Fruit fly (Drosophila melanogaster) whole organism, embryonic: ENCODE data around the gene CG3909.

Source experiments
- B-H2 ChIP-seq: fragments of 200-800 bp; sonication (Bioruptor generic); optimal IDR thresholded peaks from 2 replicates; lab custom pipeline; 2018; ENCODE audit warnings: missing biosample characterization, mild to moderate bottlenecking, missing genetic modification characterization
- CG10147 ChIP-seq: fragments of 200-800 bp; sonication (Bioruptor generic); optimal IDR thresholded peaks from 2 replicates; lab custom pipeline; 2019; ENCODE audit warnings: missing biosample characterization, mild to moderate bottlenecking, missing genetic modification characterization, moderate library complexity
- CG1024 ChIP-seq: fragments of 200-800 bp; sonication (Bioruptor generic); IDR thresholded peaks from 2 replicates; pipeline ENCODE4 v1.3.6; 2022; ENCODE audit warnings: missing biosample characterization, missing genetic modification characterization
- CG10431 ChIP-seq: fragments of 200-800 bp; sonication (Bioruptor generic); optimal IDR thresholded peaks from 3 replicates; lab custom pipeline; 2018; ENCODE audit warnings: missing biosample characterization, mild to moderate bottlenecking, missing genetic modification characterization
- CG12744 ChIP-seq: fragments of 200-800 bp; sonication (Bioruptor generic); optimal IDR thresholded peaks from 2 replicates; lab custom pipeline; 2016; ENCODE audit warnings: missing biosample characterization, missing genetic modification characterization
- CG13424 ChIP-seq: fragments of 200-800 bp; sonication (Bioruptor generic); optimal IDR thresholded peaks from 2 replicates; lab custom pipeline; 2019; ENCODE audit warnings: missing biosample characterization, mild to moderate bottlenecking, missing genetic modification characterization, moderate library complexity
- CG13775 ChIP-seq: fragments of 200-800 bp; sonication (Bioruptor generic); optimal IDR thresholded peaks from 3 replicates; lab custom pipeline; 2017; ENCODE audit warnings: missing biosample characterization, mild to moderate bottlenecking, missing genetic modification characterization
- CG17186 ChIP-seq: fragments of 200-800 bp; sonication (Bioruptor generic); optimal IDR thresholded peaks from 3 replicates; lab custom pipeline; 2017; ENCODE audit warnings: missing biosample characterization, missing genetic modification reagents, missing genetic modification characterization
- CG17385 ChIP-seq: fragments of 200-800 bp; sonication (Bioruptor generic); optimal IDR thresholded peaks from 3 replicates; lab custom pipeline; 2018; ENCODE audit warnings: missing biosample characterization, mild to moderate bottlenecking, missing genetic modification characterization
- CG18011 ChIP-seq: fragments of 200-800 bp; sonication (Bioruptor generic); optimal IDR thresholded peaks from 2 replicates; lab custom pipeline; 2017; ENCODE audit warnings: missing biosample characterization, missing genetic modification characterization, mild to moderate bottlenecking, moderate library complexity, missing genotype
- CG2889 ChIP-seq: fragments of 200-800 bp; sonication (Bioruptor generic); IDR thresholded peaks from 3 replicates; pipeline ENCODE4 v1.3.6; 2022; ENCODE audit warnings: missing biosample characterization, missing genetic modification characterization
- CG32532 ChIP-seq: fragments of 200-800 bp; sonication (Bioruptor generic); IDR thresholded peaks from 2 replicates; pipeline ENCODE4 v1.3.6; 2022; ENCODE audit warnings: missing biosample characterization, missing genetic modification characterization
- CG6254 ChIP-seq: fragments of 200-800 bp; sonication (Bioruptor generic); optimal IDR thresholded peaks from 3 replicates; lab custom pipeline; 2017; ENCODE audit warnings: mild to moderate bottlenecking, missing biosample characterization, missing genetic modification reagents, missing genetic modification characterization
- CG6765 ChIP-seq: fragments of 200-800 bp; sonication (Bioruptor generic); optimal IDR thresholded peaks from 3 replicates; lab custom pipeline; 2017; ENCODE audit warnings: missing biosample characterization, mild to moderate bottlenecking, missing genetic modification characterization
- CG6791 ChIP-seq: fragments of 200-800 bp; sonication (Bioruptor generic); IDR thresholded peaks from 3 replicates; pipeline ENCODE4 v1.3.6; 2022; ENCODE audit warnings: missing biosample characterization, missing genetic modification characterization; ENCODE audit not compliant: partially characterized antibody
- CG8089 ChIP-seq: fragments of 200-800 bp; sonication (Bioruptor generic); optimal IDR thresholded peaks from 3 replicates; lab custom pipeline; 2016; ENCODE audit warnings: missing biosample characterization, missing genetic modification characterization
- CG9932 ChIP-seq: fragments of 200-800 bp; sonication (Bioruptor generic); IDR thresholded peaks from 2 replicates; pipeline ENCODE4 v1.3.6; 2022; ENCODE audit warnings: missing biosample characterization, missing genetic modification characterization
- D19A ChIP-seq: fragments of 200-800 bp; optimal IDR thresholded peaks from 3 replicates; lab custom pipeline; 2019; ENCODE audit warnings: missing biosample characterization, mild to moderate bottlenecking, missing genetic modification characterization, moderate library complexity
- Dip3 ChIP-seq: fragments of 200-800 bp; sonication (Bioruptor generic); optimal IDR thresholded peaks from 3 replicates; lab custom pipeline; 2016; ENCODE audit warnings: missing biosample characterization, missing genetic modification characterization
- Ets97D ChIP-seq: fragments of 200-800 bp; sonication (Bioruptor generic); optimal IDR thresholded peaks from 3 replicates; lab custom pipeline; 2016; ENCODE audit warnings: missing biosample characterization, missing genetic modification characterization
- H15 ChIP-seq: fragments of 200-800 bp; sonication (Bioruptor generic); IDR thresholded peaks from 3 replicates; pipeline ENCODE4 v1.3.6; 2022; ENCODE audit warnings: missing biosample characterization, missing genetic modification characterization
- HLHmδ ChIP-seq: fragments of 200-800 bp; sonication (Bioruptor generic); optimal IDR thresholded peaks from 2 replicates; lab custom pipeline; 2018; ENCODE audit warnings: missing biosample characterization, mild to moderate bottlenecking, missing genetic modification characterization, moderate library complexity
- Hand ChIP-seq: fragments of 200-800 bp; sonication (Bioruptor generic); optimal IDR thresholded peaks from 2 replicates; lab custom pipeline; 2017; ENCODE audit warnings: mild to moderate bottlenecking, missing biosample characterization, missing genetic modification reagents, missing genetic modification characterization
- Hmr ChIP-seq: fragments of 200-800 bp; sonication (Bioruptor generic); optimal IDR thresholded peaks from 3 replicates; lab custom pipeline; 2017; ENCODE audit warnings: mild to moderate bottlenecking, missing biosample characterization, missing genetic modification reagents, missing genetic modification characterization
- Kr ChIP-seq: fragments of 200-800 bp; sonication (Bioruptor generic); optimal IDR thresholded peaks from 2 replicates; lab custom pipeline; 2017; ENCODE audit warnings: missing biosample characterization, mild to moderate bottlenecking, missing genetic modification characterization
- Nf-YB ChIP-seq: fragments of 200-800 bp; sonication (Bioruptor generic); optimal IDR thresholded peaks from 3 replicates; lab custom pipeline; 2019; ENCODE audit warnings: missing biosample characterization, mild to moderate bottlenecking, missing genetic modification characterization, moderate library complexity
- Sox102F ChIP-seq: fragments of 200-800 bp; sonication (Bioruptor generic); optimal IDR thresholded peaks from 2 replicates; lab custom pipeline; 2018; ENCODE audit warnings: missing biosample characterization, mild to moderate bottlenecking, missing genetic modification characterization, moderate library complexity
- aop ChIP-seq: fragments of 200-800 bp; sonication (Bioruptor generic); IDR thresholded peaks from 2 replicates; pipeline ENCODE4 v1.3.6; 2022; ENCODE audit warnings: missing biosample characterization, missing genetic modification characterization
- ap ChIP-seq: fragments of 200-800 bp; sonication (Bioruptor generic); IDR thresholded peaks from 2 replicates; pipeline ENCODE4 v1.3.6; 2022; ENCODE audit warnings: missing biosample characterization, missing genetic modification characterization
- bab2 ChIP-seq: fragments of 200-800 bp; sonication (Bioruptor generic); optimal IDR thresholded peaks from 2 replicates; lab custom pipeline; 2016; ENCODE audit warnings: missing biosample characterization, missing genetic modification characterization
- caup ChIP-seq: fragments of 200-800 bp; sonication (Bioruptor generic); optimal IDR thresholded peaks from 3 replicates; lab custom pipeline; 2017; ENCODE audit warnings: missing biosample characterization, mild to moderate bottlenecking, missing genetic modification characterization, moderate library complexity; ENCODE audit not compliant: severe bottlenecking
- chn ChIP-seq: fragments of 200-800 bp; sonication (Bioruptor generic); optimal IDR thresholded peaks from 2 replicates; lab custom pipeline; 2016; ENCODE audit warnings: missing biosample characterization, missing genetic modification characterization
- cwo ChIP-seq: fragments of 200-800 bp; sonication (Bioruptor generic); optimal IDR thresholded peaks from 3 replicates; lab custom pipeline; 2017; ENCODE audit warnings: missing biosample characterization, missing genetic modification characterization, mild to moderate bottlenecking, moderate library complexity, missing genetic modification reagents
- danr ChIP-seq: fragments of 200-800 bp; sonication (Bioruptor generic); IDR thresholded peaks from 2 replicates; pipeline ENCODE4 v1.3.6; 2022; ENCODE audit warnings: missing biosample characterization, missing genetic modification characterization
- dmrt11E ChIP-seq: fragments of 200-800 bp; sonication (Bioruptor generic); optimal IDR thresholded peaks from 3 replicates; lab custom pipeline; 2018; ENCODE audit warnings: missing biosample characterization, mild to moderate bottlenecking, missing genetic modification characterization, moderate library complexity
- grn ChIP-seq: fragments of 200-800 bp; sonication (Bioruptor generic); optimal IDR thresholded peaks from 3 replicates; lab custom pipeline; 2017; ENCODE audit warnings: missing biosample characterization, missing genetic modification characterization
- hbn ChIP-seq: fragments of 200-800 bp; sonication (Bioruptor generic); IDR thresholded peaks from 2 replicates; pipeline ENCODE4 v1.3.6; 2022; ENCODE audit warnings: missing biosample characterization, missing genetic modification characterization; ENCODE audit not compliant: partially characterized antibody
- kah ChIP-seq: fragments of 200-800 bp; sonication (Bioruptor generic); optimal IDR thresholded peaks from 2 replicates; lab custom pipeline; 2018; ENCODE audit warnings: missing biosample characterization, mild to moderate bottlenecking, missing genetic modification characterization
- kay ChIP-seq: fragments of 200-800 bp; sonication (Bioruptor generic); optimal IDR thresholded peaks from 2 replicates; lab custom pipeline; 2016; ENCODE audit warnings: missing biosample characterization, missing genetic modification characterization
- lola ChIP-seq, 3 experiments: fragments of >200 bp in 2 of 3; fragments of 200-800 bp in 1 of 3; sonication (Bioruptor generic) in 1 of 3; optimal IDR thresholded peaks; 2 replicates each; lab custom pipeline; 2017 to 2019; ENCODE audit warnings: missing biosample characterization in 3 of 3, missing genetic modification characterization in 3 of 3, mild to moderate bottlenecking in 1 of 3, moderate library complexity in 1 of 3
- nmo ChIP-seq: fragments of 200-800 bp; sonication (Bioruptor generic); optimal IDR thresholded peaks from 2 replicates; lab custom pipeline; 2018; ENCODE audit warnings: missing biosample characterization, mild to moderate bottlenecking, missing genetic modification characterization, moderate library complexity
- nom ChIP-seq: fragments of 200-800 bp; sonication (Bioruptor generic); optimal IDR thresholded peaks from 2 replicates; lab custom pipeline; 2017; ENCODE audit warnings: missing biosample characterization, missing genetic modification characterization, mild to moderate bottlenecking, moderate library complexity, missing genetic modification reagents
- oc ChIP-seq: fragments of 200-800 bp; sonication (Bioruptor generic); optimal IDR thresholded peaks from 2 replicates; lab custom pipeline; 2018; ENCODE audit warnings: missing biosample characterization, mild to moderate bottlenecking, missing genetic modification characterization, moderate library complexity
- scrt ChIP-seq: fragments of 200-800 bp; sonication (Bioruptor generic); optimal IDR thresholded peaks from 2 replicates; lab custom pipeline; 2018; ENCODE audit warnings: missing biosample characterization, mild to moderate bottlenecking, missing genetic modification characterization, moderate library complexity
- sug ChIP-seq: fragments of 200-800 bp; optimal IDR thresholded peaks from 2 replicates; lab custom pipeline; 2019; ENCODE audit warnings: missing biosample characterization, mild to moderate bottlenecking, missing genetic modification characterization, moderate library complexity
- trem ChIP-seq: fragments of 200-800 bp; optimal IDR thresholded peaks from 3 replicates; lab custom pipeline; 2019; ENCODE audit warnings: missing biosample characterization, mild to moderate bottlenecking, missing genetic modification characterization, moderate library complexity
- ttk ChIP-seq: fragments of 200-800 bp; sonication (Bioruptor generic); IDR thresholded peaks from 2 replicates; pipeline ENCODE4 v2.1.2; 2022; ENCODE audit warnings: missing biosample characterization, missing genetic modification characterization
- wdn ChIP-seq: fragments of 200-800 bp; sonication (Bioruptor generic); IDR thresholded peaks from 2 replicates; pipeline ENCODE4 v1.3.6; 2022; ENCODE audit warnings: missing biosample characterization, missing genetic modification characterization
- zfh2 ChIP-seq: fragments of 200-800 bp; sonication (Bioruptor generic); optimal IDR thresholded peaks from 2 replicates; lab custom pipeline; 2016; ENCODE audit warnings: missing biosample characterization, missing genetic modification characterization

The CG3909 gene

DNA sequence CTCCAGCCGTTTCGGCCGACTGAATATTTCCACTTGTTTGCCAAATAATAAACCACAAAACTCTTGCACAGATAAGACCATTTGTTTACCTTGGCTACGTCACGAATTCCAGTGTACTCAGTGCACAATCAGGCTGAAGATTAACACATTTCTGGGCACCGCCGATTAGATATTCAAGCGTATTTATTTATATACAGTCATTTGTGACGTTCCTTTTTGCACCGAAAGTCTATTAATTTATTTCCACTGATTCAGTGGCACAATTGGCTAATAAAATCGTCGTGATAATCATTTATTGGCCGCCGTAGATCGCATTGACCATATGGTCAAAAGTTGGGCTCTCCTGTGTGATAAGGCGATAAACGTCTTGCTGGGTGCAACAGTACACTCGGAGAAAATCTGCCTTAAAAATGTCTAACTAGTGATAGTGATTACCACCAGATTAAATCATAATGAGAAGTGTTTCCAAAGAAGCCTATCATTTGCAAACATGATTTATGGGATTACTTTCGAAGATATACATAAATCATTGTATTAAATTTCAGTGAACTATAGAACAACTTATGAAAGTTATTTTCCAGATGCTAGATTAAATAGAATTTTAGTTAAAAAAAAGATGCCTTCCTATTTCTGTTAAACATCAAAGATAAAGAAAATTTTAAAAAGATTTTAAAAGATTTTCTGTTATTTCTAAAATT lies 11.4 kb downstream of the CG3909 start (continued):
- TF ChIP-seq sug (tag; lab: Kevin White, UChicago) (peak; percentile 80), Hand (GFP tag; lab: Kevin White, UChicago) (peak; percentile 32), trem (no peak), Dip3 (GFP tag; lab: Kevin White, UChicago) (no peak), lola (GFP tag; optimal IDR thresholded peaks at IDR 0.05; lab: Kevin White, UChicago) (no peak), nom (GFP tag; lab: Kevin White, UChicago) (no peak), dmrt11E (no peak), Kr (GFP tag; lab: Kevin White, UChicago) (no peak), CG12744 (no peak), CG13424 (tag; lab: Kevin White, UChicago) (peak; percentile 27), H15 (GFP tag; lab: Robert Waterston, UW) (no peak), Hmr (no peak), kay (no peak), CG1024 (GFP tag; lab: Robert Waterston, UW) (no peak), hbn (no peak), CG8089 (no peak), CG10431 (GFP tag; lab: Kevin White, UChicago) (no peak), chn (no peak), danr (GFP tag; lab: Robert Waterston, UW) (no peak), B-H2 (GFP tag; lab: Kevin White, UChicago) (peak; percentile 59), grn (GFP tag; lab: Kevin White, UChicago) (peak; percentile 77), ttk (GFP tag; lab: Robert Waterston, UW) (no peak), HLHmδ (no peak), caup (GFP tag; lab: Kevin White, UChicago) (no peak), CG6791 (GFP tag; lab: Robert Waterston, UW) (no peak), CG10147 (GFP tag; lab: Kevin White, UChicago) (no peak), CG17186 (GFP tag; lab: Kevin White, UChicago) (no peak), CG18011 (GFP tag; lab: Kevin White, UChicago) (no peak), wdn (GFP tag; lab: Robert Waterston, UW) (no peak), zfh2 (GFP tag; lab: Kevin White, UChicago) (no peak), bab2 (GFP tag; lab: Kevin White, UChicago) (no peak), CG2889 (GFP tag; lab: Robert Waterston, UW) (no peak), CG32532 (GFP tag; lab: Robert Waterston, UW) (no peak), aop (GFP tag; lab: Robert Waterston, UW) (no peak), oc (tag; lab: Kevin White, UChicago) (no peak), D19A (tag; lab: Kevin White, UChicago) (no peak), ap (no peak), CG6254 (GFP tag; lab: Kevin White, UChicago) (no peak), kah (no peak), CG6765 (no peak), CG13775 (GFP tag; lab: Kevin White, UChicago) (no peak), CG17385 (GFP tag; lab: Kevin White, UChicago) (no peak), Nf-YB (GFP tag; lab: Kevin White, UChicago) (no peak), Ets97D (GFP tag; lab: Kevin White, UChicago) (no peak), cwo (GFP tag; lab: Kevin White, UChicago) (peak; percentile 16), Sox102F (no peak), CG9932 (GFP tag; lab: Robert Waterston, UW) (no peak), nmo (GFP tag; lab: Kevin White, UChicago) (peak; percentile 14), scrt (GFP tag; lab: Kevin White, UChicago) (peak; percentile 24)
